Fruit fly (Drosophila melanogaster) whole organism, prepupa: ENCODE results near the gene pum.

Experiments
- Blimp-1 ChIP-seq: fragments of 200-800 bp; sonication (Bioruptor generic); optimal IDR thresholded peaks from 3 replicates; lab custom pipeline; 2017; ENCODE audit warnings: missing biosample characterization, missing genetic modification characterization, mild to moderate bottlenecking, moderate library complexity, missing genetic modification reagents
- CG10669 ChIP-seq: fragments of 200-800 bp; sonication (Bioruptor generic); optimal IDR thresholded peaks from 3 replicates; lab custom pipeline; 2018; ENCODE audit warnings: missing biosample characterization, mild to moderate bottlenecking, missing genetic modification characterization, moderate library complexity
- CG11762 ChIP-seq: fragments of 200-800 bp; sonication (Bioruptor generic); optimal IDR thresholded peaks from 3 replicates; lab custom pipeline; 2016; ENCODE audit warnings: missing biosample characterization, missing genetic modification characterization; ENCODE audit not compliant: insufficient read depth
- CG11902 ChIP-seq: fragments of 200-800 bp; sonication (Bioruptor generic); optimal IDR thresholded peaks from 3 replicates; lab custom pipeline; 2016; ENCODE audit warnings: missing biosample characterization, missing genetic modification characterization
- CG15336 ChIP-seq: fragments of 200-800 bp; sonication (Bioruptor generic); IDR thresholded peaks from 2 replicates; pipeline ENCODE4 v1.3.6; 2022; ENCODE audit warnings: missing biosample characterization, missing genetic modification characterization
- CG1621 ChIP-seq: fragments of 200-800 bp; sonication (Bioruptor generic); optimal IDR thresholded peaks from 3 replicates; lab custom pipeline; 2018; ENCODE audit warnings: missing biosample characterization, mild to moderate bottlenecking, missing genetic modification characterization
- CG16779 ChIP-seq: fragments of 200-800 bp; sonication (Bioruptor generic); optimal IDR thresholded peaks from 3 replicates; lab custom pipeline; 2017; ENCODE audit warnings: missing biosample characterization, mild to moderate bottlenecking, missing genetic modification characterization
- CG31627 ChIP-seq: fragments of 200-800 bp; sonication (Bioruptor generic); optimal IDR thresholded peaks from 3 replicates; lab custom pipeline; 2016; ENCODE audit warnings: missing biosample characterization, missing genetic modification characterization
- CG32006 ChIP-seq: fragments of 200-800 bp; sonication (Bioruptor generic); optimal IDR thresholded peaks from 3 replicates; lab custom pipeline; 2017; ENCODE audit warnings: missing biosample characterization, mild to moderate bottlenecking, missing genetic modification characterization
- CG34406 ChIP-seq: fragments of 200-800 bp; sonication (Bioruptor generic); optimal IDR thresholded peaks from 3 replicates; lab custom pipeline; 2016; ENCODE audit warnings: missing biosample characterization, missing genetic modification characterization
- CG3919 ChIP-seq: fragments of 200-800 bp; sonication (Bioruptor generic); optimal IDR thresholded peaks from 3 replicates; lab custom pipeline; 2016; ENCODE audit warnings: missing biosample characterization, missing genetic modification characterization
- CG4318 ChIP-seq: fragments of 200-800 bp; sonication (Bioruptor generic); optimal IDR thresholded peaks from 3 replicates; lab custom pipeline; 2017; ENCODE audit warnings: missing biosample characterization, mild to moderate bottlenecking, missing genetic modification characterization
- CG6163 ChIP-seq: fragments of 200-800 bp; sonication (Bioruptor generic); IDR thresholded peaks from 3 replicates; pipeline ENCODE4 v1.3.6; 2022; ENCODE audit warnings: missing biosample characterization, missing genetic modification characterization
- CG6276 ChIP-seq: fragments of 200-800 bp; sonication (Bioruptor generic); optimal IDR thresholded peaks from 2 replicates; lab custom pipeline; 2017; ENCODE audit warnings: missing biosample characterization, mild to moderate bottlenecking, missing genetic modification characterization
- CG6792 ChIP-seq: fragments of 200-800 bp; sonication (Bioruptor generic); optimal IDR thresholded peaks from 3 replicates; lab custom pipeline; 2016; ENCODE audit warnings: missing biosample characterization, missing genetic modification characterization
- CG6808 ChIP-seq: fragments of 200-800 bp; sonication (Bioruptor generic); optimal IDR thresholded peaks from 3 replicates; lab custom pipeline; 2017; ENCODE audit warnings: missing biosample characterization, missing genetic modification characterization, mild to moderate bottlenecking, moderate library complexity, missing genetic modification reagents
- CG6854 ChIP-seq: fragments of 200-800 bp; sonication (Bioruptor generic); optimal IDR thresholded peaks from 2 replicates; lab custom pipeline; 2017; ENCODE audit warnings: missing biosample characterization, mild to moderate bottlenecking, missing genetic modification characterization
- CG7368 ChIP-seq: fragments of 200-800 bp; sonication (Bioruptor generic); optimal IDR thresholded peaks from 3 replicates; lab custom pipeline; 2016; ENCODE audit warnings: missing biosample characterization, missing genetic modification characterization
- CG8319 ChIP-seq: fragments of 200-800 bp; sonication (Bioruptor generic); optimal IDR thresholded peaks from 3 replicates; lab custom pipeline; 2016; ENCODE audit warnings: missing biosample characterization, missing genetic modification characterization
- CG8632 ChIP-seq: fragments of 200-800 bp; sonication (Bioruptor generic); optimal IDR thresholded peaks from 3 replicates; lab custom pipeline; 2016; ENCODE audit warnings: missing biosample characterization, missing genetic modification characterization
- CG9139 ChIP-seq: fragments of 200-800 bp; sonication (Bioruptor generic); optimal IDR thresholded peaks from 3 replicates; lab custom pipeline; 2017; ENCODE audit warnings: missing biosample characterization, mild to moderate bottlenecking, missing genetic modification characterization
- Eip75B ChIP-seq: fragments of 200-800 bp; sonication (Bioruptor generic); optimal IDR thresholded peaks from 3 replicates; lab custom pipeline; 2016; ENCODE audit warnings: missing biosample characterization, missing genetic modification characterization
- Eip78C ChIP-seq: fragments of 200-800 bp; sonication (Bioruptor generic); peaks from one replicate; lab custom pipeline; 2016; ENCODE audit warnings: missing biosample characterization, missing genetic modification characterization
- Eip93F ChIP-seq: fragments of 200-800 bp; sonication (Bioruptor generic); optimal IDR thresholded peaks from 2 replicates; lab custom pipeline; 2016; ENCODE audit warnings: missing biosample characterization, mild to moderate bottlenecking, missing genetic modification characterization
- Ets96B ChIP-seq: fragments of 200-800 bp; optimal IDR thresholded peaks from 2 replicates; lab custom pipeline; 2019; ENCODE audit warnings: missing biosample characterization, mild to moderate bottlenecking, missing genetic modification characterization, moderate library complexity
- Gug ChIP-seq: fragments of 200-800 bp; sonication (Bioruptor generic); IDR thresholded peaks from 2 replicates; pipeline ENCODE4 v1.3.6; 2022; ENCODE audit warnings: missing biosample characterization, missing genetic modification characterization
- Hr38 ChIP-seq: sonication (Bioruptor generic); optimal IDR thresholded peaks from 2 replicates; lab custom pipeline; 2016; ENCODE audit warnings: missing biosample characterization, missing genetic modification characterization
- Lpt ChIP-seq: fragments of 200-800 bp; sonication (Bioruptor generic); optimal IDR thresholded peaks from 3 replicates; lab custom pipeline; 2016; ENCODE audit warnings: missing biosample characterization, missing genetic modification characterization
- Met ChIP-seq: fragments of 200-800 bp; sonication (Bioruptor generic); optimal IDR thresholded peaks from 3 replicates; lab custom pipeline; 2016; ENCODE audit warnings: missing biosample characterization, missing genetic modification characterization
- OdsH ChIP-seq: fragments of 200-800 bp; sonication (Bioruptor generic); optimal IDR thresholded peaks from 3 replicates; lab custom pipeline; 2016; ENCODE audit warnings: missing biosample characterization, missing genetic modification characterization
- Smox ChIP-seq: fragments of 200-800 bp; sonication (Bioruptor generic); optimal IDR thresholded peaks from 3 replicates; lab custom pipeline; 2016; ENCODE audit warnings: missing biosample characterization, missing genetic modification characterization
- Sox14 ChIP-seq: fragments of 200-800 bp; sonication (Bioruptor generic); optimal IDR thresholded peaks from 3 replicates; lab custom pipeline; 2016; ENCODE audit warnings: missing biosample characterization, missing genetic modification characterization
- achi ChIP-seq: fragments of 200-800 bp; sonication (Bioruptor generic); optimal IDR thresholded peaks from 3 replicates; lab custom pipeline; 2016; ENCODE audit warnings: missing biosample characterization, missing genetic modification characterization
- acj6 ChIP-seq: fragments of 200-800 bp; sonication (Bioruptor generic); optimal IDR thresholded peaks from 3 replicates; lab custom pipeline; 2016; ENCODE audit warnings: missing biosample characterization, missing genetic modification characterization
- cyc ChIP-seq: fragments of 200-800 bp; sonication (Bioruptor generic); optimal IDR thresholded peaks from 3 replicates; lab custom pipeline; 2016; ENCODE audit warnings: missing biosample characterization, missing genetic modification characterization
- dac ChIP-seq: fragments of 200-800 bp; sonication (Bioruptor generic); optimal IDR thresholded peaks from 2 replicates; lab custom pipeline; 2017; ENCODE audit warnings: missing biosample characterization, mild to moderate bottlenecking, missing genetic modification characterization
- dsx ChIP-seq: fragments of 200-800 bp; optimal IDR thresholded peaks from 3 replicates; lab custom pipeline; 2019; ENCODE audit warnings: missing biosample characterization, mild to moderate bottlenecking, missing genetic modification characterization, moderate library complexity; ENCODE audit not compliant: poor library complexity, severe bottlenecking
- eg ChIP-seq: fragments of 200-800 bp; sonication (Bioruptor generic); IDR thresholded peaks from 3 replicates; pipeline ENCODE4 v1.3.6; 2022; ENCODE audit warnings: missing biosample characterization, missing genetic modification characterization
- esn ChIP-seq: fragments of 200-800 bp; sonication (Bioruptor generic); optimal IDR thresholded peaks from 2 replicates; lab custom pipeline; 2016; ENCODE audit warnings: missing biosample characterization, mild to moderate bottlenecking, missing genetic modification characterization, moderate library complexity
- fd59A ChIP-seq: fragments of 200-800 bp; sonication (Bioruptor generic); optimal IDR thresholded peaks from 2 replicates; lab custom pipeline; 2017; ENCODE audit warnings: missing biosample characterization, mild to moderate bottlenecking, missing genetic modification characterization, missing genetic modification reagents
- fd85E ChIP-seq: fragments of 200-800 bp; sonication (Bioruptor generic); optimal IDR thresholded peaks from 3 replicates; lab custom pipeline; 2016; ENCODE audit warnings: missing biosample characterization, missing genetic modification characterization
- fkh ChIP-seq: fragments of 200-800 bp; sonication (Bioruptor generic); optimal IDR thresholded peaks from 3 replicates; lab custom pipeline; 2017; ENCODE audit warnings: missing biosample characterization, mild to moderate bottlenecking, missing genetic modification characterization, moderate library complexity
- lz ChIP-seq: fragments of 200-800 bp; sonication (Bioruptor generic); optimal IDR thresholded peaks from 3 replicates; lab custom pipeline; 2016; ENCODE audit warnings: missing biosample characterization, missing genetic modification characterization
- net ChIP-seq: fragments of 200-800 bp; sonication (Bioruptor generic); optimal IDR thresholded peaks from 3 replicates; lab custom pipeline; 2016; ENCODE audit warnings: missing biosample characterization, missing genetic modification characterization
- salr ChIP-seq, 2 experiments: fragments of 200-800 bp; sonication (Bioruptor generic); optimal IDR thresholded peaks; 3 replicates each; lab custom pipeline; 2016 to 2018; ENCODE audit warnings: missing biosample characterization in 2 of 2, missing genetic modification characterization in 2 of 2, mild to moderate bottlenecking in 1 of 2
- ss ChIP-seq, 2 experiments: fragments of 200-800 bp; sonication (Bioruptor generic); optimal IDR thresholded peaks; 2 replicates in 1 of 2; 3 replicates in 1 of 2; lab custom pipeline; 2017 to 2018; ENCODE audit warnings: mild to moderate bottlenecking in 2 of 2, missing biosample characterization in 2 of 2, missing genetic modification characterization in 2 of 2, moderate library complexity in 1 of 2
- svp ChIP-seq: fragments of 200-800 bp; sonication (Bioruptor generic); peaks from one replicate; lab custom pipeline; 2016; ENCODE audit warnings: missing biosample characterization, missing genetic modification characterization
- topi ChIP-seq: fragments of 200-800 bp; sonication (Bioruptor generic); optimal IDR thresholded peaks from 3 replicates; lab custom pipeline; 2016; ENCODE audit warnings: missing biosample characterization, missing genetic modification characterization
- vri ChIP-seq: fragments of 200-800 bp; sonication (Bioruptor generic); optimal IDR thresholded peaks from 3 replicates; lab custom pipeline; 2016; ENCODE audit warnings: missing biosample characterization, mild to moderate bottlenecking, missing genetic modification characterization

Gene pum

dm6 chr3R:9224807-9225206 is 12.7 kb downstream of the pum start (continued):
- TF ChIP-seq vri (GFP tag; lab: Kevin White, UChicago) (peak; percentile 3), CG32006 (GFP tag; lab: Kevin White, UChicago) (peak; percentile 71), Eip93F (no peak), CG11762 (GFP tag; lab: Kevin White, UChicago) (peak; percentile 59), dsx (GFP tag; lab: Kevin White, UChicago) (no peak), fd85E (GFP tag; lab: Kevin White, UChicago) (no peak), esn (peak; percentile 28), CG34406 (GFP tag; lab: Kevin White, UChicago) (peak; percentile 53), lz (GFP tag; lab: Kevin White, UChicago) (peak; percentile 1), net (GFP tag; lab: Kevin White, UChicago) (peak; percentile 29), cyc (GFP tag; lab: Kevin White, UChicago) (no peak)

DNA sequence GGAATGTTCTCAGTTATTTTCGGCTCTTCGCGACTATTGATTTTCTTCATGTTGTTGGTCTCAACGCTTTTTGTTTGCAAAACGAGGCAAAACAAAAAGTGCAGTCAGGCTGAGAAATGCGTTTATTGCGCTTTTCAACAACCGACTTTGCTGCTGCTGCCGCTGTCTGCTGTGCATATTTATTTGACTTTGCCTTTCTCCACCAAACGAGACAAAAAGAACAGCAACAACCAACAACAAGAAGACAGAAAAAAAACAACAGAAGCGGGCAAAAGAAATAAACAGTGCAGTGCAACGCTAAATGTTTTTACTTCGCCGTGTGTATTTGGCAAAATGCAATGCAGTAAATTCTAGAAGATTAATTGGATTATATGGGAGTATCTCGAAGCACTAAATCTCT is 15.1 kb downstream of the pum start:
- TF ChIP-seq CG4318 (GFP tag; lab: Kevin White, UChicago) (no peak), CG11902 (GFP tag; lab: Kevin White, UChicago) (no peak), net (GFP tag; lab: Kevin White, UChicago) (no peak), Gug (GFP tag; lab: Robert Waterston, UW) (no peak), Met (GFP tag; lab: Kevin White, UChicago) (no peak), achi (GFP tag; lab: Kevin White, UChicago) (no peak), CG6808 (GFP tag; lab: Kevin White, UChicago) (peak; percentile 0), cyc (GFP tag; lab: Kevin White, UChicago) (no peak), dsx (GFP tag; lab: Kevin White, UChicago) (no peak), fkh (GFP tag; lab: Kevin White, UChicago) (no peak), CG6792 (GFP tag; lab: Kevin White, UChicago) (no peak), CG16779 (tag; lab: Kevin White, UChicago) (no peak), ss (GFP tag; optimal IDR thresholded peaks at IDR 0.05; lab: Kevin White, UChicago) (no peak), Hr38 (no peak), lz (GFP tag; lab: Kevin White, UChicago) (no peak), CG1621 (no peak), CG3919 (GFP tag; lab: Kevin White, UChicago) (no peak), CG6276 (peak; percentile 70), Lpt (GFP tag; lab: Kevin White, UChicago) (no peak), svp (no peak), OdsH (GFP tag; lab: Kevin White, UChicago) (no peak), CG32006 (GFP tag; lab: Kevin White, UChicago) (no peak), CG8319 (GFP tag; lab: Kevin White, UChicago) (no peak), topi (GFP tag; lab: Kevin White, UChicago) (no peak), Ets96B (no peak), CG10669 (peak; percentile 5), dac (no peak), CG7368 (GFP tag; lab: Kevin White, UChicago) (no peak), eg (GFP tag; lab: Robert Waterston, UW) (peak; percentile 64; the same call in 2 of the 3 replicates), CG15336 (GFP tag; lab: Robert Waterston, UW) (peak; percentile 33; the same call in 1 of the 2 replicates), CG6163 (GFP tag; lab: Robert Waterston, UW) (peak; percentile 20; the same call in 1 of the 3 replicates), salr (GFP tag; optimal IDR thresholded peaks at IDR 0.05; lab: Kevin White, UChicago) (no peak), Smox (no peak), CG31627 (GFP tag; lab: Kevin White, UChicago) (no peak), CG11762 (GFP tag; lab: Kevin White, UChicago) (no peak), acj6 (GFP tag; lab: Kevin White, UChicago) (no peak), fd59A (GFP tag; lab: Kevin White, UChicago) (no peak), CG8632 (no peak), Sox14 (no peak), Eip78C (GFP tag; lab: Kevin White, UChicago) (peak; percentile 33), Eip75B (GFP tag; lab: Kevin White, UChicago) (no peak), CG6854 (GFP tag; lab: Kevin White, UChicago) (peak; percentile 54), fd85E (GFP tag; lab: Kevin White, UChicago) (no peak), CG9139 (GFP tag; lab: Kevin White, UChicago) (no peak), Blimp-1 (GFP tag; lab: Kevin White, UChicago) (no peak), vri (GFP tag; lab: Kevin White, UChicago) (no peak)
